Fruit fly (Drosophila melanogaster) whole organism, wandering third instar larva: ENCODE data around the gene CG10097.
A peak's percentile ranks its signal among the peaks of the same experiment; 100 is the strongest.

ENCODE experiments used
- OdsH ChIP-seq: fragments of 200-800 bp; sonication (Bioruptor generic); optimal IDR thresholded peaks from 2 replicates; lab custom pipeline; 2016; ENCODE audit warnings: missing biosample characterization, mild to moderate bottlenecking, missing genetic modification characterization
- Sp1 ChIP-seq: fragments of 200-800 bp; sonication (Bioruptor generic); optimal IDR thresholded peaks from 3 replicates; lab custom pipeline; 2019; ENCODE audit warnings: missing biosample characterization, mild to moderate bottlenecking, missing genetic modification characterization, moderate library complexity

DNA sequence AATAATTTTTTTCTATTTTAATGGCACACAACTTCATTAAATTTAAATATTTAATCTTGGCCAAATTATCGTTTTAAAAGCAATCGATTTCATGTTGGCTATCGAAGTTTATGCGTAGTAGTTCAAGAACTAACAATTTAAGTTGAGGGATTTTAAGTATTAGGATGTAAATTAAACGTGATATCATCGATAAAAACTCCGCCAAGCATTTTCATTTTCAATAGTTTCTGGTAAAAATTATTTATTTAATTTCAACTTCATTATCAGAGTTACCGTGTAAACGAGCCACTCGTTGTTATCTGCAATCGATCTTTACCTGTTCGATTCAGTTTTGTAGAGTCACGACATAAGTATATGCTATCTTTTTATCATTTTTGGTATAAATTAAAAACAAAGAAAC lies 7.2 kb upstream of the CG10097 start:
- TF ChIP-seq Sp1 (peak; percentile 99), OdsH (peak; percentile 95)
